Worm (Caenorhabditis elegans) whole organism, L3 larva: ENCODE measurements around the gene F56C3.4.

Experiments used
- ama-1 ChIP-seq: fragments of 150-350 bp; optimal IDR thresholded peaks from 2 replicates; lab custom pipeline; 2018
- ceh-28 ChIP-seq: fragments of 150-350 bp; optimal IDR thresholded peaks from 2 replicates; lab custom pipeline; 2014; ENCODE audit warnings: missing biosample characterization, missing genetic modification reagents, missing genetic modification characterization
- fos-1 ChIP-seq: fragments of 150-350 bp; optimal IDR thresholded peaks from 2 replicates; lab custom pipeline; 2014; ENCODE audit warnings: missing biosample characterization, missing genetic modification characterization
- jun-1 ChIP-seq: fragments of 150-350 bp; optimal IDR thresholded peaks from 2 replicates; lab custom pipeline; 2014; ENCODE audit warnings: missing biosample characterization, missing genetic modification reagents, missing genetic modification characterization
- lin-15B ChIP-seq: fragments of 150-350 bp; optimal IDR thresholded peaks from 2 replicates; lab custom pipeline; 2014; ENCODE audit warnings: missing biosample characterization, missing genetic modification characterization
- mdl-1 ChIP-seq: fragments of 150-350 bp; optimal IDR thresholded peaks from 2 replicates; lab custom pipeline; 2014; ENCODE audit warnings: missing biosample characterization, missing genetic modification characterization
- nhr-12 ChIP-seq: fragments of 150-350 bp; optimal IDR thresholded peaks from 2 replicates; lab custom pipeline; 2014; ENCODE audit warnings: missing biosample characterization, missing genetic modification characterization
- nhr-237 ChIP-seq: fragments of 150-350 bp; optimal IDR thresholded peaks from 2 replicates; lab custom pipeline; 2014; ENCODE audit warnings: missing biosample characterization, missing genetic modification characterization
- nhr-76 ChIP-seq: fragments of 150-350 bp; sonication (generic microtip); optimal IDR thresholded peaks from 5 replicates; lab custom pipeline; 2014; ENCODE audit warnings: missing biosample characterization, missing genetic modification characterization
- snpc-4 ChIP-seq: fragments of 150-350 bp; optimal IDR thresholded peaks from 2 replicates; lab custom pipeline; 2014; ENCODE audit warnings: missing biosample characterization, missing genetic modification characterization
- tbx-2 ChIP-seq: sonication (generic microtip); optimal IDR thresholded peaks from 2 replicates; lab custom pipeline; 2016; ENCODE audit warnings: mild to moderate bottlenecking, missing genetic modification characterization, missing compliant biosample characterization
- unc-62 ChIP-seq: fragments of 150-350 bp; sonication (generic microtip); optimal IDR thresholded peaks from 4 replicates; lab custom pipeline; 2014; ENCODE audit warnings: missing biosample characterization, missing genetic modification reagents, missing genetic modification characterization
- ztf-4 ChIP-seq: fragments of 150-350 bp; optimal IDR thresholded peaks from 2 replicates; lab custom pipeline; 2014; ENCODE audit warnings: missing biosample characterization, missing genetic modification characterization

DNA sequence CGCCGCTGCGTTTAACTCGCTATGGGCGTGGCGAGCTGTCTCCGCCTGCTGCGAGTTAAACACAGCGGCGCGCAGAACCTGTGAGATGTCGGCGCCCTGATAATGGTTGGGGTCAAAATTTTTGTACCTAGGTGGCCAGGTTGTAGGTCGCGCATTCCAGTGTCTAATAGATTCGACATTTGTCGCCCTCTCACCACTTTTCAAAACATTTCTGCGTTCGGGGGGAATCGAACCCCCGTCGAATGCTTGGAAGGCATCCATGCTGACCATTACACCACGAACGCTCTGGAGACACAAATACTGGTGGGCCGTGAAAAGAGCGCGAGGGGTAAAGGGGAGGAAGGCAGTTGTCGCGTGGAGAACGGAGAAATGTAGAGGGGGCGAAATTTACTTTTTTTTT, 18.9 kb upstream of the F56C3.4 start:
- TF ChIP-seq snpc-4 (tag; lab: Kevin White, UChicago), result no peak
- no peak for TF ChIP-seq unc-62 (GFP tag; lab: Kevin White, UChicago)
- no peak for TF ChIP-seq mdl-1 (tag; lab: Kevin White, UChicago)
- TF ChIP-seq jun-1 (tag; lab: Kevin White, UChicago), result peak; percentile 44
- TF ChIP-seq ztf-4 (tag; lab: Kevin White, UChicago), result no peak
- no peak for TF ChIP-seq nhr-12
- TF ChIP-seq nhr-237 (tag; lab: Kevin White, UChicago), result no peak
- no peak for TF ChIP-seq fos-1 (tag; lab: Kevin White, UChicago)
- no peak for TF ChIP-seq lin-15B (tag; lab: Kevin White, UChicago)
- TF ChIP-seq ama-1 (lab: Kevin White, UChicago), result no peak
- TF ChIP-seq nhr-76 (tag; lab: Kevin White, UChicago), result no peak
- TF ChIP-seq tbx-2 (tag; lab: Kevin White, UChicago), result peak; percentile 81
- TF ChIP-seq ceh-28, result peak; percentile 29
